Fruit fly (Drosophila melanogaster): ENCODE measurements around the gene CG43321.

DNA sequence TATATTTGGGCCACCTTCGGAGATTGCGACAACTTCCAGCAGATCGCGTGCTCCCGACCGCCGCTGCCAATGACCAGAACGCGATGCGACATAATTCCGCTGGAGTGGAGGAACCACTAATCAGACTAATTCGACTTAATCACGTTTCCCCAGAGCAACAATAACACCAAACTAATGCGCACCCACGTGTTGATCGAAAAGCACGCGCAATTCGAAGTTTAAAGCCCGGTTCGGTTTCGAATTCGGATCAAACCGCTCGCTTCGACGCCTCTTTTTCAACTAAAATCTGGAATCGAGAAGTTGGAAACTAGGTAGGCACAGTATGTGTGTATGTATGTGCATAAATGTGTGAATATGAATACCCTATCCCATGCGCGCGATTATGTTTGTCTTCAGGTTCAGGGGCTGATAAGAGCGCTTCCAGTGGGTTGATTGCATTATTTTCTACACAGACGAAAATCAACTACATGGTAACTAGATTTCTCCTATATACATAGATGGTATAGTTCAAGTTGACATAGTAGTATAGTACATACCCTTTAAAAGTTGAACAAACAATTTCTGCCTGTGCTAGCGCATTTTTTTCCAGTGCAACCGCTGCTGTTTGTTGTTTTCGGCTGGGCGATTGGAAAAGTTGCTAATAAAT is 11.7 kb downstream of the CG43321 start, which contains the start of gene Gart:
- TF ChIP-seq HLH106 (tag; optimal IDR thresholded peaks at IDR 0.05): peak; percentile 66
- no peak for TF ChIP-seq usp (GFP tag; optimal IDR thresholded peaks at IDR 0.05)
- TF ChIP-seq Abd-B (GFP tag; optimal IDR thresholded peaks at IDR 0.05): no peak
- peak; percentile 89 for TF ChIP-seq Sp1 (GFP tag; optimal IDR thresholded peaks at IDR 0.05)
- TF ChIP-seq dl (GFP tag; optimal IDR thresholded peaks at IDR 0.05; ENCODE audit: insufficient read depth in 1 of 2, partially characterized antibody in 2 of 2): no peak
- TF ChIP-seq psq (GFP tag; optimal IDR thresholded peaks at IDR 0.05): peak; percentile 82
- TF ChIP-seq Hr83 (GFP tag; optimal IDR thresholded peaks at IDR 0.05; ENCODE audit: poor library complexity, severe bottlenecking): no peak
- TF ChIP-seq brk (GFP tag; optimal IDR thresholded peaks at IDR 0.05): peak; percentile 43
- TF ChIP-seq CG32264 (GFP tag; optimal IDR thresholded peaks at IDR 0.05): peak; percentile 75
- TF ChIP-seq br (GFP tag; optimal IDR thresholded peaks at IDR 0.05): peak; percentile 92
